Fruit fly (Drosophila melanogaster) whole organism, embryonic: ENCODE measurements around the gene CG4382.

Experiments used
- ATbp ChIP-seq: fragments of 200-800 bp; sonication (Bioruptor generic); optimal IDR thresholded peaks from 2 replicates; lab custom pipeline; 2017; ENCODE audit warnings: missing biosample characterization, mild to moderate bottlenecking, missing genetic modification characterization, missing genetic modification reagents
- Atf6 ChIP-seq: fragments of 200-800 bp; sonication (Bioruptor generic); IDR thresholded peaks from 2 replicates; pipeline ENCODE4 v1.3.6; 2022; ENCODE audit warnings: missing biosample characterization, missing genetic modification characterization
- C15 ChIP-seq: fragments of 200-800 bp; sonication (Bioruptor generic); IDR thresholded peaks from 3 replicates; pipeline ENCODE4 v1.3.6; 2022; ENCODE audit warnings: missing biosample characterization, missing genetic modification characterization
- CG10321 ChIP-seq: fragments of 200-800 bp; sonication (Bioruptor generic); IDR thresholded peaks from 2 replicates; pipeline ENCODE4 v1.3.6; 2022; ENCODE audit warnings: missing biosample characterization, missing genetic modification characterization
- CG10366 ChIP-seq: fragments of 200-800 bp; sonication (Bioruptor generic); IDR thresholded peaks from 2 replicates; pipeline ENCODE4 v1.3.6; 2022; ENCODE audit warnings: missing biosample characterization, missing genetic modification characterization
- CG10959 ChIP-seq: fragments of 200-800 bp; sonication (Bioruptor generic); IDR thresholded peaks from 2 replicates; pipeline ENCODE4 v1.3.6; 2022; ENCODE audit warnings: missing biosample characterization, missing genetic modification characterization
- CG11085 ChIP-seq: fragments of 200-800 bp; sonication (Bioruptor generic); IDR thresholded peaks from 2 replicates; pipeline ENCODE4 v1.3.6; 2022; ENCODE audit warnings: missing biosample characterization, missing genetic modification characterization
- CG11456 ChIP-seq: fragments of 200-800 bp; sonication (Bioruptor generic); IDR thresholded peaks from 3 replicates; pipeline ENCODE4 v1.3.6; 2022; ENCODE audit warnings: missing biosample characterization, missing genetic modification characterization
- CG12391 ChIP-seq: fragments of 200-800 bp; sonication (Bioruptor generic); optimal IDR thresholded peaks from 3 replicates; lab custom pipeline; 2018; ENCODE audit warnings: missing biosample characterization, mild to moderate bottlenecking, missing genetic modification characterization, moderate library complexity
- CG13624 ChIP-seq: fragments of 200-800 bp; sonication (Bioruptor generic); optimal IDR thresholded peaks from 2 replicates; lab custom pipeline; 2016; ENCODE audit warnings: missing biosample characterization, missing genetic modification characterization
- CG14667 ChIP-seq: fragments of 200-800 bp; sonication (Bioruptor generic); IDR thresholded peaks from 2 replicates; pipeline ENCODE4 v1.3.6; 2022; ENCODE audit warnings: missing biosample characterization, missing genetic modification characterization
- CG15011 ChIP-seq: fragments of 200-800 bp; sonication (Bioruptor generic); optimal IDR thresholded peaks from 3 replicates; lab custom pipeline; 2018; ENCODE audit warnings: missing biosample characterization, mild to moderate bottlenecking, missing genetic modification characterization
- CG1792 ChIP-seq: fragments of 200-800 bp; sonication (Bioruptor generic); optimal IDR thresholded peaks from 2 replicates; lab custom pipeline; 2016; ENCODE audit warnings: missing biosample characterization, missing genetic modification characterization
- CG33213 ChIP-seq: fragments of 200-800 bp; sonication (Bioruptor generic); optimal IDR thresholded peaks from 3 replicates; lab custom pipeline; 2016; ENCODE audit warnings: missing biosample characterization, missing genetic modification characterization
- CG3407 ChIP-seq: fragments of 200-800 bp; sonication (Bioruptor generic); optimal IDR thresholded peaks from 2 replicates; lab custom pipeline; 2018; ENCODE audit warnings: missing biosample characterization, mild to moderate bottlenecking, missing genetic modification characterization
- CG34224 ChIP-seq: fragments of 200-800 bp; sonication (Bioruptor generic); IDR thresholded peaks from 3 replicates; pipeline ENCODE4 v1.3.6; 2022; ENCODE audit warnings: missing biosample characterization, missing genetic modification characterization; ENCODE audit not compliant: partially characterized antibody
- CG34422 ChIP-seq: fragments of 200-800 bp; sonication (Bioruptor generic); IDR thresholded peaks from 3 replicates; pipeline ENCODE4 v1.3.6; 2022; ENCODE audit warnings: missing biosample characterization, missing genetic modification characterization
- CG4424 ChIP-seq: fragments of 200-800 bp; sonication (Bioruptor generic); optimal IDR thresholded peaks from 3 replicates; lab custom pipeline; 2016; ENCODE audit warnings: missing biosample characterization, missing genetic modification characterization
- CG4617 ChIP-seq: fragments of 200-800 bp; sonication (Bioruptor generic); optimal IDR thresholded peaks from 3 replicates; lab custom pipeline; 2016; ENCODE audit warnings: missing biosample characterization, missing genetic modification characterization, borderline replicate concordance
- CG6813 ChIP-seq: fragments of 200-800 bp; sonication (Bioruptor generic); optimal IDR thresholded peaks from 2 replicates; lab custom pipeline; 2017; ENCODE audit warnings: missing biosample characterization, missing genetic modification characterization, mild to moderate bottlenecking, moderate library complexity, missing genetic modification reagents
- CG7372 ChIP-seq: fragments of 200-800 bp; sonication (Bioruptor generic); IDR thresholded peaks from 2 replicates; pipeline ENCODE4 v1.3.6; 2022; ENCODE audit warnings: missing biosample characterization, missing genetic modification characterization
- Dip3 ChIP-seq: fragments of 200-800 bp; sonication (Bioruptor generic); optimal IDR thresholded peaks from 3 replicates; lab custom pipeline; 2016; ENCODE audit warnings: missing biosample characterization, missing genetic modification characterization
- Elba2 ChIP-seq: fragments of 200-800 bp; sonication (Bioruptor generic); optimal IDR thresholded peaks from 3 replicates; lab custom pipeline; 2016; ENCODE audit warnings: missing biosample characterization, missing genetic modification characterization
- Hr51 ChIP-seq, 2 experiments: fragments of 200-800 bp; sonication (Bioruptor generic); optimal IDR thresholded peaks; 2 replicates in 1 of 2; 3 replicates in 1 of 2; lab custom pipeline; 2016 to 2018; ENCODE audit warnings: missing biosample characterization in 2 of 2, missing genetic modification characterization in 2 of 2, mild to moderate bottlenecking in 1 of 2, moderate library complexity in 1 of 2
- NC2α ChIP-seq: fragments of 200-800 bp; sonication (Bioruptor generic); optimal IDR thresholded peaks from 2 replicates; lab custom pipeline; 2016; ENCODE audit warnings: missing biosample characterization, missing genetic modification characterization
- Neu2 ChIP-seq: fragments of 200-800 bp; sonication (Bioruptor generic); optimal IDR thresholded peaks from 3 replicates; lab custom pipeline; 2016; ENCODE audit warnings: missing biosample characterization, missing genetic modification characterization, borderline replicate concordance
- Oli ChIP-seq: fragments of 200-800 bp; sonication (Bioruptor generic); optimal IDR thresholded peaks from 2 replicates; lab custom pipeline; 2018; ENCODE audit warnings: missing biosample characterization, mild to moderate bottlenecking, missing genetic modification characterization, moderate library complexity
- Optix ChIP-seq: fragments of 200-800 bp; sonication (Bioruptor generic); IDR thresholded peaks from 3 replicates; pipeline ENCODE4 v1.3.6; 2022; ENCODE audit warnings: missing biosample characterization, missing genetic modification characterization
- Pdp1 ChIP-seq, 2 experiments: fragments of 200-800 bp; sonication (Bioruptor generic); optimal IDR thresholded peaks; 3 replicates each; lab custom pipeline; 2016; ENCODE audit warnings: missing biosample characterization in 2 of 2, missing genetic modification characterization in 2 of 2, mild to moderate bottlenecking in 1 of 2, moderate library complexity in 1 of 2
- Ptx1 ChIP-seq: fragments of 200-800 bp; sonication (Bioruptor generic); IDR thresholded peaks from 2 replicates; pipeline ENCODE4 v1.3.6; 2022; ENCODE audit warnings: missing biosample characterization, missing genetic modification characterization
- Taf1 ChIP-seq: fragments of 200-800 bp; sonication (Bioruptor generic); IDR thresholded peaks from 2 replicates; pipeline ENCODE4 v1.3.6; 2022; ENCODE audit warnings: missing biosample characterization, missing genetic modification characterization
- Tbp ChIP-seq: fragments of >200 bp; optimal IDR thresholded peaks from 2 replicates; lab custom pipeline; 2018; ENCODE audit warnings: missing biosample characterization, missing genetic modification characterization
- ap ChIP-seq: fragments of 200-800 bp; sonication (Bioruptor generic); IDR thresholded peaks from 2 replicates; pipeline ENCODE4 v1.3.6; 2022; ENCODE audit warnings: missing biosample characterization, missing genetic modification characterization
- ara ChIP-seq: fragments of 200-800 bp; sonication (Bioruptor generic); IDR thresholded peaks from 2 replicates; pipeline ENCODE4 v1.3.6; 2022; ENCODE audit warnings: missing biosample characterization, missing genetic modification characterization
- dmrt99B ChIP-seq: fragments of 200-800 bp; sonication (Bioruptor generic); optimal IDR thresholded peaks from 2 replicates; lab custom pipeline; 2018; ENCODE audit warnings: missing biosample characterization, mild to moderate bottlenecking, missing genetic modification characterization, moderate library complexity
- eyg ChIP-seq: fragments of 200-800 bp; sonication (Bioruptor generic); optimal IDR thresholded peaks from 3 replicates; lab custom pipeline; 2016; ENCODE audit warnings: missing biosample characterization, missing genetic modification characterization
- fru ChIP-seq: fragments of >200 bp; optimal IDR thresholded peaks from 2 replicates; lab custom pipeline; 2017
- fu2 ChIP-seq: fragments of 200-800 bp; sonication (Bioruptor generic); optimal IDR thresholded peaks from 2 replicates; lab custom pipeline; 2016; ENCODE audit warnings: missing biosample characterization, missing genetic modification characterization
- h ChIP-seq: fragments of >200 bp; optimal IDR thresholded peaks from 2 replicates; lab custom pipeline; 2017
- hbn ChIP-seq: fragments of 200-800 bp; sonication (Bioruptor generic); IDR thresholded peaks from 2 replicates; pipeline ENCODE4 v1.3.6; 2022; ENCODE audit warnings: missing biosample characterization, missing genetic modification characterization; ENCODE audit not compliant: partially characterized antibody
- jing ChIP-seq: fragments of 200-800 bp; sonication (Bioruptor generic); optimal IDR thresholded peaks from 2 replicates; lab custom pipeline; 2018; ENCODE audit warnings: missing biosample characterization, mild to moderate bottlenecking, missing genetic modification characterization
- jumu ChIP-seq: fragments of 200-800 bp; sonication (Bioruptor generic); optimal IDR thresholded peaks from 3 replicates; lab custom pipeline; 2016; ENCODE audit warnings: missing biosample characterization, missing genetic modification characterization
- lab ChIP-seq: fragments of 200-800 bp; sonication (Bioruptor generic); optimal IDR thresholded peaks from 3 replicates; lab custom pipeline; 2017; ENCODE audit warnings: missing biosample characterization, missing genetic modification characterization, mild to moderate bottlenecking, moderate library complexity, missing genetic modification reagents
- lilli ChIP-seq: fragments of 200-800 bp; sonication (Bioruptor generic); optimal IDR thresholded peaks from 3 replicates; lab custom pipeline; 2016; ENCODE audit warnings: missing biosample characterization, missing genetic modification characterization
- mirr ChIP-seq: fragments of 200-800 bp; sonication (Bioruptor generic); optimal IDR thresholded peaks from 3 replicates; lab custom pipeline; 2018; ENCODE audit warnings: missing biosample characterization, mild to moderate bottlenecking, missing genetic modification characterization
- oc ChIP-seq: fragments of 200-800 bp; sonication (Bioruptor generic); optimal IDR thresholded peaks from 2 replicates; lab custom pipeline; 2018; ENCODE audit warnings: missing biosample characterization, mild to moderate bottlenecking, missing genetic modification characterization, moderate library complexity
- schlank ChIP-seq: fragments of 200-800 bp; sonication (Bioruptor generic); optimal IDR thresholded peaks from 2 replicates; lab custom pipeline; 2018; ENCODE audit warnings: missing biosample characterization, mild to moderate bottlenecking, missing genetic modification characterization
- sug ChIP-seq: fragments of 200-800 bp; optimal IDR thresholded peaks from 2 replicates; lab custom pipeline; 2019; ENCODE audit warnings: missing biosample characterization, mild to moderate bottlenecking, missing genetic modification characterization, moderate library complexity
- tna ChIP-seq: fragments of 200-800 bp; sonication (Bioruptor generic); IDR thresholded peaks from 2 replicates; pipeline ENCODE4 v1.3.6; 2022; ENCODE audit warnings: missing biosample characterization, missing genetic modification characterization; ENCODE audit not compliant: partially characterized antibody
- tup ChIP-seq: fragments of 200-800 bp; sonication (Bioruptor generic); optimal IDR thresholded peaks from 2 replicates; lab custom pipeline; 2016; ENCODE audit warnings: missing biosample characterization, mild to moderate bottlenecking, missing genetic modification characterization, moderate library complexity
- vfl ChIP-seq: fragments of 200-800 bp; sonication (Bioruptor generic); optimal IDR thresholded peaks from 2 replicates; lab custom pipeline; 2016; ENCODE audit warnings: missing biosample characterization, missing genetic modification characterization

The CG4382 gene

DNA sequence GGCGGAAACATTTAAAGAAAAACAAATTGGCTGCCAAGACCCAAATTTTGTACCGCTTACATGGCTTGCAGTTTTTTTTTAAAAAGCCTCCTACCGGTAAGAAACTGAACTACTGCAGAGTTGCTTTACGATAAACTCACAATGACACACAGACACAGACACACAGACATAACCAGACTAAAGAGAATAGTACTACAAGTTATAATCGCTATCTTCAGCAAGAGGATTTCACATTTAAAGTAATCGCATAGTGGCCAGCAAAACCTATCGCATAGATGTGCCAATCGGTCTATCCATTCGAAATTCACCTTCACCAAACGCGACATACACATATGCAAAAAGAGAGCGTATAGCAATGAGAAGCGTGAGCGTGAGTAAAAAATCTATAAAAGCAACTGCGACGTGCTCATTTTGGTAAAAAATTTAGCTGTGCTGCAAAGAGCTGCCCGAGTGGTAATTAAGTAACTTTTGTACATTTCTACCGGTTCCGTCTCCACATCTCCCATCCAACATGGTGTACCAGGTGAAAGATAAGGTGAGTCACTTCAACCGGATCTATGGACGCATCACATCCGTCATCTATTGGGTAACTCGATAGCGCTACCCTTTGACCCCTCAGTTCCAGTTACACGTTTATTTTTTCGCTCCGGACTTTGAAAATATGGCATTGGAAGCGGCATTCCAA is 12.5 kb upstream of the CG4382 start, which contains the start of gene Trx2 (continued):
- TF ChIP-seq CG15011, result no peak
- TF ChIP-seq NC2α (GFP tag; lab: Kevin White, UChicago), result no peak
- TF ChIP-seq CG10321 (GFP tag; lab: Robert Waterston, UW), result no peak
- no peak for TF ChIP-seq Dip3 (GFP tag; lab: Kevin White, UChicago)
- TF ChIP-seq CG7372 (GFP tag; lab: Robert Waterston, UW), result peak; percentile 23; the same call in 1 of the 2 replicates
- no peak for TF ChIP-seq CG10959 (GFP tag; lab: Robert Waterston, UW)
- TF ChIP-seq CG11456 (GFP tag; lab: Robert Waterston, UW), result 0 out of 3 replicates have a peak, but pooled peaks have one; percentile 19
- no peak for TF ChIP-seq CG4617 (GFP tag; lab: Kevin White, UChicago)
- TF ChIP-seq CG11085 (GFP tag; lab: Robert Waterston, UW), result no peak
- no peak for TF ChIP-seq Tbp (GFP tag; lab: Kevin White, UChicago)
- no peak for TF ChIP-seq fru
- no peak for TF ChIP-seq C15 (GFP tag; lab: Robert Waterston, UW)
- TF ChIP-seq h (lab: Kevin White, UChicago), result no peak
- TF ChIP-seq CG4424, result no peak
- no peak for TF ChIP-seq CG10366 (GFP tag; lab: Robert Waterston, UW)
- peak; percentile 82; the same call in 1 of the 3 replicates for TF ChIP-seq CG34422
- no peak for TF ChIP-seq Oli
- TF ChIP-seq fu2 (GFP tag; lab: Kevin White, UChicago), result no peak
- TF ChIP-seq CG13624 (GFP tag; lab: Kevin White, UChicago), result peak; percentile 62
- TF ChIP-seq Neu2, result no peak
- TF ChIP-seq Optix (GFP tag; lab: Robert Waterston, UW), result no peak
- peak; percentile 71 for TF ChIP-seq hbn (GFP tag; lab: Robert Waterston, UW)
- TF ChIP-seq oc (tag; lab: Kevin White, UChicago), result peak; percentile 14
- TF ChIP-seq Taf1 (GFP tag; lab: Robert Waterston, UW), result no peak
- TF ChIP-seq sug (tag; lab: Kevin White, UChicago), result peak; percentile 25
- TF ChIP-seq Hr51 (GFP tag; optimal IDR thresholded peaks at IDR 0.05; lab: Kevin White, UChicago), result no peak
- TF ChIP-seq Atf6 (GFP tag; lab: Robert Waterston, UW), result peak; percentile 51; the same call in 1 of the 2 replicates
- TF ChIP-seq jumu (GFP tag; lab: Kevin White, UChicago), result no peak
- TF ChIP-seq eyg (GFP tag; lab: Kevin White, UChicago), result no peak
- TF ChIP-seq CG1792 (GFP tag; lab: Kevin White, UChicago), result no peak
- TF ChIP-seq tup (GFP tag; lab: Kevin White, UChicago), result no peak
- no peak; the same call in 2 of the 3 replicates for TF ChIP-seq CG34224 (GFP tag; lab: Robert Waterston, UW)
- TF ChIP-seq CG3407 (GFP tag; lab: Kevin White, UChicago), result no peak
- TF ChIP-seq vfl (GFP tag; lab: Kevin White, UChicago), result no peak
- peak in 1 of 2 experiments; percentile 80 for TF ChIP-seq Pdp1 (GFP tag; optimal IDR thresholded peaks at IDR 0.05; lab: Kevin White, UChicago)
- TF ChIP-seq ATbp (GFP tag; lab: Kevin White, UChicago), result no peak
- peak; percentile 23 for TF ChIP-seq lilli (GFP tag; lab: Kevin White, UChicago)
- TF ChIP-seq lab (GFP tag; lab: Kevin White, UChicago), result peak; percentile 54
- no peak for TF ChIP-seq CG6813 (GFP tag; lab: Kevin White, UChicago)
- no peak for TF ChIP-seq jing
- no peak for TF ChIP-seq CG12391
- peak; percentile 49; the same call in 1 of the 2 replicates for TF ChIP-seq tna (GFP tag; lab: Robert Waterston, UW)
- no peak for TF ChIP-seq CG33213 (GFP tag; lab: Kevin White, UChicago)
- TF ChIP-seq CG14667 (GFP tag; lab: Robert Waterston, UW), result no peak
- no peak for TF ChIP-seq schlank (tag; lab: Kevin White, UChicago)
- no peak for TF ChIP-seq dmrt99B
- TF ChIP-seq ara, result no peak
- peak; percentile 67 for TF ChIP-seq mirr (GFP tag; lab: Kevin White, UChicago)
- TF ChIP-seq ap, result no peak
- no peak for TF ChIP-seq Ptx1
- no peak for TF ChIP-seq Elba2 (GFP tag; lab: Kevin White, UChicago)
